Fruit fly (Drosophila melanogaster): ENCODE results near the gene CG9040.

Gene CG9040

dm6 chr3L:13949440-13950066 is 38.1 kb upstream of the CG9040 start (continued):
- TF ChIP-seq zfh1 (GFP tag; IDR thresholded peaks at IDR 0.05) (0 out of 3 replicates have a peak, but pooled peaks have one; percentile 3), dpn (GFP tag; optimal IDR thresholded peaks at IDR 0.05) (peak in 1 of 2 experiments; percentile 1), CG7786 (GFP tag; optimal IDR thresholded peaks at IDR 0.05) (no peak), CG14667 (GFP tag; IDR thresholded peaks at IDR 0.05) (no peak), CG10462 (GFP tag; optimal IDR thresholded peaks at IDR 0.05) (no peak), vvl (GFP tag; IDR thresholded peaks at IDR 0.05) (peak; percentile 45; the same call in 1 of the 2 replicates), YL-1 (GFP tag; optimal IDR thresholded peaks at IDR 0.05) (no peak), cg (GFP tag; optimal IDR thresholded peaks at IDR 0.05) (peak; percentile 47), eve (GFP tag; optimal IDR thresholded peaks at IDR 0.05) (no peak), crc (GFP tag; optimal IDR thresholded peaks at IDR 0.05) (no peak), lmd (GFP tag; IDR thresholded peaks at IDR 0.05) (no peak), CG11398 (GFP tag; optimal IDR thresholded peaks at IDR 0.05) (no peak), odd (GFP tag; optimal IDR thresholded peaks at IDR 0.05) (no peak), CG11504 (tag; optimal IDR thresholded peaks at IDR 0.05) (peak; percentile 31), Mrtf (GFP tag; IDR thresholded peaks at IDR 0.05) (no peak), CG9609 (GFP tag; optimal IDR thresholded peaks at IDR 0.05) (no peak), hth (optimal IDR thresholded peaks at IDR 0.05) (no peak), HLH3B (GFP tag; IDR thresholded peaks at IDR 0.05) (no peak), al (GFP tag; IDR thresholded peaks at IDR 0.05) (no peak), CG7271 (tag; optimal IDR thresholded peaks at IDR 0.05) (no peak), CG1233 (GFP tag; optimal IDR thresholded peaks at IDR 0.05) (no peak), CG15073 (GFP tag; optimal IDR thresholded peaks at IDR 0.05) (no peak), CG15514 (GFP tag; optimal IDR thresholded peaks at IDR 0.05) (no peak), zf30C (GFP tag; optimal IDR thresholded peaks at IDR 0.05) (no peak), Dad (GFP tag; optimal IDR thresholded peaks at IDR 0.05) (no peak), CkIIα-i1 (GFP tag; IDR thresholded peaks at IDR 0.05) (no peak), Aef1 (GFP tag; IDR thresholded peaks at IDR 0.05) (no peak), emc (GFP tag; optimal IDR thresholded peaks at IDR 0.05) (no peak), CG3847 (GFP tag; IDR thresholded peaks at IDR 0.05) (no peak), Med (GFP tag) (peak; percentile 60), otp (GFP tag; IDR thresholded peaks at IDR 0.05) (no peak), CG12236 (GFP tag; optimal IDR thresholded peaks at IDR 0.05) (no peak), CG11695 (GFP tag; IDR thresholded peaks at IDR 0.05) (peak; percentile 50; the same call in 2 of the 3 replicates), dati (GFP tag; IDR thresholded peaks at IDR 0.05) (no peak), CG4424 (GFP tag; optimal IDR thresholded peaks at IDR 0.05) (no peak), CG10431 (GFP tag; optimal IDR thresholded peaks at IDR 0.05) (no peak), Dip3 (GFP tag; optimal IDR thresholded peaks at IDR 0.05) (no peak), pb (GFP tag; optimal IDR thresholded peaks at IDR 0.05) (no peak), wek (GFP tag; optimal IDR thresholded peaks at IDR 0.05) (peak; percentile 57), phol (tag; optimal IDR thresholded peaks at IDR 0.05) (peak; percentile 16), CG8281 (tag; optimal IDR thresholded peaks at IDR 0.05) (no peak), Sox102F (GFP tag; optimal IDR thresholded peaks at IDR 0.05) (peak; percentile 43), Six4 (GFP tag; optimal IDR thresholded peaks at IDR 0.05) (no peak), MTF-1 (GFP tag; optimal IDR thresholded peaks at IDR 0.05; ENCODE audit: borderline replicate concordance) (no peak), Fer3 (tag; optimal IDR thresholded peaks at IDR 0.05) (no peak), jigr1 (GFP tag; IDR thresholded peaks at IDR 0.05) (no peak), Chrac-16 (GFP tag; optimal IDR thresholded peaks at IDR 0.05) (peak; percentile 0), NFAT (GFP tag; IDR thresholded peaks at IDR 0.05) (no peak), CG7839 (tag; optimal IDR thresholded peaks at IDR 0.05) (peak; percentile 3), CG2129 (GFP tag; IDR thresholded peaks at IDR 0.05; ENCODE audit: partially characterized antibody) (no peak), Dfd (GFP tag; optimal IDR thresholded peaks at IDR 0.05) (no peak)
